Worm (Caenorhabditis elegans): ENCODE measurements around the gene C45B11.8.

DNA sequence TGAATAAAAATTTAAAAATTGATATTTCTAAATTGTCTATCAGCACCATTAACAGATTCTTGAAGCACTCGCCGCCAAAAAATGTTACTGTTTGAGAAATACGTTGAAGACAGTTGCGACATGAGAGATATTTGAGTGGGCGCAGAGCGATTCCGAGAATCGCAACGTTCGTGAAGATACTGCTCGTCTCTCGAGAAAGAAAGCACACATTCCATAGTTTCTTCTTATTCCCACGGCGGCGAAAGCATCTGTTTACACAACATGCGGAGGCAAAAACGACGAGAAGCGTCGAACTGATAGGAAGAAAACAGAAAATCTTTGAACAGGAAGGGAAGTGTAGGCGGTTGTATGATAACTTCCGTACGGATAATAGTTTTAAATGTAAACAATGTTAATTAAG is 41.9 kb downstream of the C45B11.8 start:
- TF ChIP-seq ets-7 (tag; optimal IDR thresholded peaks at IDR 0.05), result no peak
- no peak for TF ChIP-seq hmbx-1 (tag; optimal IDR thresholded peaks at IDR 0.05)
- no peak for TF ChIP-seq scrt-1 (GFP tag; IDR thresholded peaks at IDR 0.05)

All from whole organism, early embryonic.